Worm (Caenorhabditis elegans): ENCODE measurements around the gene twk-3.

ce11 chrII:8212680-8213079, at the start of gene twk-3:
- no peak for TF ChIP-seq skn-1 (tag; optimal IDR thresholded peaks at IDR 0.05)
- no peak for TF ChIP-seq ztf-11 (tag; optimal IDR thresholded peaks at IDR 0.05)
- no peak for TF ChIP-seq nhr-23 (tag; optimal IDR thresholded peaks at IDR 0.05)
- TF ChIP-seq jun-1 (tag; optimal IDR thresholded peaks at IDR 0.05), result no peak
- TF ChIP-seq pha-4 (tag; optimal IDR thresholded peaks at IDR 0.05), result no peak
- TF ChIP-seq nhr-77 (tag; optimal IDR thresholded peaks at IDR 0.05), result no peak

Data from whole organism, L3 larva.